Worm (Caenorhabditis elegans) whole organism, young adult: ENCODE measurements around the gene R11H6.2.

ENCODE experiments used
- B0035.1 ChIP-seq: sonication (generic microtip); optimal IDR thresholded peaks from 2 replicates; lab custom pipeline; 2016; ENCODE audit warnings: missing genetic modification characterization, mild to moderate bottlenecking, missing compliant biosample characterization, missing genotype, missing genetic modification reagents
- B0261.1 ChIP-seq: sonication (generic microtip); optimal IDR thresholded peaks from 2 replicates; lab custom pipeline; 2016; ENCODE audit warnings: mild to moderate bottlenecking, missing genetic modification characterization, moderate library complexity, missing compliant biosample characterization
- C06A6.2 ChIP-seq: fragments of 200-800 bp; sonication (Bioruptor generic); conservative IDR thresholded peaks from 2 replicates; pipeline ENCODE4 v1.3.6; 2022; ENCODE audit warnings: missing genetic modification characterization, missing compliant biosample characterization
- K12H6.12 ChIP-seq: fragments of 200-800 bp; sonication (Bioruptor generic); optimal IDR thresholded peaks from 2 replicates; lab custom pipeline; 2018; ENCODE audit warnings: mild to moderate bottlenecking, missing genetic modification characterization, missing compliant biosample characterization
- Y53G8AR.9 ChIP-seq: fragments of 200-800 bp; sonication (Bioruptor generic); conservative IDR thresholded peaks from 2 replicates; pipeline ENCODE4 v1.3.6; 2022; ENCODE audit warnings: missing genetic modification reagents, missing genetic modification characterization, missing compliant biosample characterization
- Y79H2A.3 ChIP-seq: fragments of 200-800 bp; sonication (Bioruptor generic); conservative IDR thresholded peaks from 2 replicates; pipeline ENCODE4 v1.3.6; 2022; ENCODE audit warnings: missing genetic modification reagents, missing genetic modification characterization, missing compliant biosample characterization
- Y95B8A.8 ChIP-seq: fragments of 200-800 bp; sonication (Bioruptor generic); IDR thresholded peaks from 2 replicates; pipeline ENCODE4 v1.3.6; 2022; ENCODE audit warnings: missing genetic modification reagents, missing genetic modification characterization, missing compliant biosample characterization
- bed-2 ChIP-seq: fragments of 200-800 bp; sonication (Bioruptor generic); IDR thresholded peaks from 2 replicates; pipeline ENCODE4 v1.3.6; 2022; ENCODE audit warnings: missing genetic modification reagents, missing genetic modification characterization, missing compliant biosample characterization
- cebp-2 ChIP-seq: fragments of 200-800 bp; sonication (Bioruptor generic); IDR thresholded peaks from 2 replicates; pipeline ENCODE4 v1.3.6; 2022; ENCODE audit warnings: missing genetic modification characterization, missing compliant biosample characterization
- chd-7 ChIP-seq: sonication (generic microtip); optimal IDR thresholded peaks from 2 replicates; lab custom pipeline; 2016; ENCODE audit warnings: mild to moderate bottlenecking, missing genetic modification characterization, moderate library complexity, missing compliant biosample characterization
- die-1 ChIP-seq: sonication (generic microtip); optimal IDR thresholded peaks from 2 replicates; lab custom pipeline; 2016; ENCODE audit warnings: missing genotype, mild to moderate bottlenecking, missing genetic modification characterization, missing compliant biosample characterization
- egrh-3 ChIP-seq: fragments of 200-800 bp; sonication (Bioruptor generic); IDR thresholded peaks from 2 replicates; pipeline ENCODE4 v1.3.6; 2022; ENCODE audit warnings: missing genetic modification reagents, missing genetic modification characterization, missing compliant biosample characterization
- gei-17 ChIP-seq: fragments of 200-800 bp; sonication (Bioruptor generic); optimal IDR thresholded peaks from 2 replicates; lab custom pipeline; 2018; ENCODE audit warnings: mild to moderate bottlenecking, missing genetic modification characterization, missing compliant biosample characterization
- hmg-20 ChIP-seq: fragments of 200-800 bp; sonication (Bioruptor generic); IDR thresholded peaks from 2 replicates; pipeline ENCODE4 v1.3.6; 2022; ENCODE audit warnings: missing genetic modification reagents, missing genetic modification characterization, missing compliant biosample characterization
- lag-1 ChIP-seq: fragments of 200-800 bp; sonication (Bioruptor generic); IDR thresholded peaks from 2 replicates; pipeline ENCODE4 v1.3.6; 2022; ENCODE audit warnings: missing genetic modification reagents, missing genetic modification characterization, missing compliant biosample characterization
- lin-35 ChIP-seq, 3 experiments: fragments of 150-350 bp in 2 of 3; sonication (generic microtip) in 1 of 3; optimal IDR thresholded peaks; 2 replicates each; lab custom pipeline; 2014 to 2018; ENCODE audit warnings: missing biosample characterization in 3 of 3, missing genetic modification characterization in 3 of 3, missing genetic modification reagents in 3 of 3
- nfya-1 ChIP-seq: sonication (generic microtip); optimal IDR thresholded peaks from 2 replicates; lab custom pipeline; 2017; ENCODE audit warnings: antibody characterized with exemption, missing compliant biosample characterization, missing genetic modification characterization, borderline replicate concordance; ENCODE audit not compliant: insufficient read depth
- nhr-90 ChIP-seq: sonication (generic microtip); optimal IDR thresholded peaks from 2 replicates; lab custom pipeline; 2016; ENCODE audit warnings: missing genotype, mild to moderate bottlenecking, missing genetic modification characterization, missing compliant biosample characterization
- repo-1 ChIP-seq: sonication (generic microtip); optimal IDR thresholded peaks from 2 replicates; lab custom pipeline; 2017; ENCODE audit warnings: mild to moderate bottlenecking, missing genetic modification characterization, missing compliant biosample characterization
- snpc-4 ChIP-seq, 5 experiments: fragments of 150-350 bp in 1 of 5; sonication (generic microtip) in 4 of 5; optimal IDR thresholded peaks; 2 replicates each; lab custom pipeline; 2014 to 2018; ENCODE audit warnings: missing genetic modification characterization in 5 of 5, missing biosample characterization in 3 of 5, antibody characterized with exemption in 2 of 5, mild to moderate bottlenecking in 2 of 5, missing compliant biosample characterization in 2 of 5, missing genotype in 2 of 5, moderate library complexity in 2 of 5, missing genetic modification reagents in 1 of 5
- tbx-9 ChIP-seq: sonication (generic microtip); optimal IDR thresholded peaks from 2 replicates; lab custom pipeline; 2016; ENCODE audit warnings: borderline replicate concordance, missing genetic modification characterization, inconsistent platforms, missing compliant biosample characterization
- zfh-2 ChIP-seq: fragments of 200-800 bp; sonication (Bioruptor generic); conservative IDR thresholded peaks from 2 replicates; pipeline ENCODE4 v1.3.6; 2022; ENCODE audit warnings: missing genetic modification reagents, missing genetic modification characterization, missing compliant biosample characterization
- ztf-25 ChIP-seq: fragments of 200-800 bp; sonication (Bioruptor generic); IDR thresholded peaks from 2 replicates; pipeline ENCODE4 v1.3.6; 2022; ENCODE audit warnings: missing genetic modification reagents, missing genetic modification characterization, missing compliant biosample characterization

Gene R11H6.2

DNA sequence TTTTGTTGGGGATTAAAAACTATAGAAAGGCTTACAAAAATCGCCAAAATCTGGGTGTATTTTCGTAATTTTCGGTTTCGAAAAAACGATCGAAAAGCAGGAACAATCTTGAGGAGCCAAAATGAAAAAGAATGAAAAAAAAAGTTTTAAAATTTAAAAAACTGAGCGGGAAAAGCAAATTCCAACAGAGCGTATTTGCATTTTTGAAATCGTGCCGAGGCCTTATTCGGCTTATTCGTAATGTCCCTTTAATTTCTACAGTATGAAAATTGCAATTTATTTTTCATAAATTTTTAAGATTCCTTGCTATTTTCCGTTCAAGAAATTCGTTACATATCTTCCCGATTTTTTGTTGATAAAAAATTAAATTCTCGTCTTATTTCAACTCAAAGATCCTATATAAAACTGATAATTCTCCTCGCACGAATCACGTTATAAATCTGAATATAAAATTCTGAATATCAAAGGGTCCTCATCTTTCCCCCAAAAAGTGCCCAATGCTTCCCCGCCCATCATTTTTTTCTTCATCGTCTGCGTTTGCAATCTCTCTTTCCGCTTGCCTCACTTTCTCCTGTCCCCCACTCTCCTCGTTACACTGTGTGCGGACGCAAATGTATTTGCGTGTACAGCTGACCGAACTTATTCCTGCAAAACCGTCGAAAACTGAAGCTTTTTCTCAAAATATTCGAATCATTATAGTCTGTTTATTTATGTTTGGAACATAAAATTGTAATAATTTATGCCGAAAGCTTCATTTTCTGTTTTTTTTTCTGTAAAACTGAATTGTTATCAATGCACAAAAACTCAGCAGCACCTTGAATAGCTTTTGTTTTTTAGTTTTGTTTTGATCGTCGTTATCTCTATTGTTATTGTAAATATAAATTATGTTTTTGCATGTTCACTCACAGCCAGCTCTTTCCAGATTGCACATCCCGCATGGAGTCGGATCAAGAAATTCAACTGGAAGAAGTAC, 48.3 kb downstream of the R11H6.2 start, which contains the start of the genes rfc-1 and pmp-3 (continued):
- no peak for TF ChIP-seq nfya-1 (tag; lab: Kevin White, UChicago)
- TF ChIP-seq B0035.1 (tag; lab: Kevin White, UChicago), result no peak
- TF ChIP-seq lin-35 (GFP tag; optimal IDR thresholded peaks at IDR 0.05; lab: Kevin White, UChicago), result peak in 1 of 3 experiments; percentile 34
- TF ChIP-seq die-1, result no peak
- TF ChIP-seq lag-1 (GFP tag; lab: Robert Waterston, UW), result no peak
- no peak for TF ChIP-seq snpc-4 (GFP tag; optimal IDR thresholded peaks at IDR 0.05; lab: Kevin White, UChicago)
- TF ChIP-seq snpc-4 (tag; optimal IDR thresholded peaks at IDR 0.05; lab: Kevin White, UChicago), result peak in 3 of 4 experiments; percentile 41 to 59 (median 44)
- TF ChIP-seq egrh-3 (GFP tag; lab: Robert Waterston, UW), result no peak
- TF ChIP-seq nhr-90, result no peak

- TF ChIP-seq repo-1 (tag; lab: Kevin White, UChicago), result no peak
- no peak for TF ChIP-seq tbx-9 (tag; lab: Kevin White, UChicago)
- TF ChIP-seq C06A6.2 (GFP tag; lab: Robert Waterston, UW), result no peak
- no peak for TF ChIP-seq K12H6.12
- TF ChIP-seq nfya-1 (tag; lab: Kevin White, UChicago), result no peak
- no peak for TF ChIP-seq Y95B8A.8 (GFP tag; lab: Robert Waterston, UW)
- TF ChIP-seq zfh-2 (GFP tag; lab: Robert Waterston, UW), result no peak
- no peak for TF ChIP-seq Y79H2A.3
- no peak for TF ChIP-seq gei-17 (GFP tag; lab: Kevin White, UChicago)
- TF ChIP-seq ztf-25 (GFP tag; lab: Robert Waterston, UW), result no peak
- TF ChIP-seq hmg-20 (GFP tag; lab: Robert Waterston, UW), result no peak
- no peak for TF ChIP-seq bed-2 (GFP tag; lab: Robert Waterston, UW)
- TF ChIP-seq cebp-2 (GFP tag; lab: Robert Waterston, UW), result no peak
- no peak for TF ChIP-seq B0261.1
- no peak for TF ChIP-seq chd-7
- TF ChIP-seq Y53G8AR.9 (GFP tag; lab: Robert Waterston, UW), result no peak
- TF ChIP-seq, all 124 proteins: peak for 0
Observed at ce11 chrV:14648825-14649224, 51.0 kb downstream of the R11H6.2 start.
